Worm (Caenorhabditis elegans) whole organism, L2 larva: ENCODE results near the gene F44G4.5.

Experiments
- C34F6.9 ChIP-seq: fragments of 150-350 bp; optimal IDR thresholded peaks from 2 replicates; lab custom pipeline; 2014; ENCODE audit warnings: missing biosample characterization, missing genetic modification characterization
- R02D3.7 ChIP-seq: fragments of 150-350 bp; optimal IDR thresholded peaks from 2 replicates; lab custom pipeline; 2014; ENCODE audit warnings: missing biosample characterization, missing genetic modification characterization
- Y55F3AM.14 ChIP-seq: fragments of 200-800 bp; sonication (Bioruptor generic); optimal IDR thresholded peaks from 2 replicates; lab custom pipeline; 2018; ENCODE audit warnings: mild to moderate bottlenecking, missing genetic modification characterization, missing compliant biosample characterization
- blmp-1 ChIP-seq: sonication (generic microtip); optimal IDR thresholded peaks from 2 replicates; lab custom pipeline; 2017; ENCODE audit warnings: missing genetic modification characterization, mild to moderate bottlenecking, missing compliant biosample characterization, antibody characterized with exemption, moderate library complexity; ENCODE audit not compliant: insufficient read depth
- ceh-16 ChIP-seq: fragments of 150-350 bp; optimal IDR thresholded peaks from 2 replicates; lab custom pipeline; 2014; ENCODE audit warnings: missing biosample characterization, missing genetic modification characterization
- crh-2 ChIP-seq: sonication (generic microtip); optimal IDR thresholded peaks from 2 replicates; lab custom pipeline; 2017; ENCODE audit warnings: missing biosample characterization, missing genetic modification characterization
- fos-1 ChIP-seq: fragments of 150-350 bp; optimal IDR thresholded peaks from 2 replicates; lab custom pipeline; 2014; ENCODE audit warnings: missing biosample characterization, missing genetic modification characterization
- gmeb-1 ChIP-seq: fragments of 150-350 bp; optimal IDR thresholded peaks from 2 replicates; lab custom pipeline; 2014; ENCODE audit warnings: missing biosample characterization, missing genetic modification characterization
- lin-11 ChIP-seq: fragments of 150-350 bp; sonication (generic microtip); optimal IDR thresholded peaks from 2 replicates; lab custom pipeline; 2014; ENCODE audit warnings: missing biosample characterization, missing genetic modification characterization, inconsistent platforms, mixed read lengths
- lin-13 ChIP-seq: fragments of 150-350 bp; optimal IDR thresholded peaks from 2 replicates; lab custom pipeline; 2014; ENCODE audit warnings: missing biosample characterization, missing genetic modification reagents, missing genetic modification characterization
- lsy-2 ChIP-seq, 2 experiments: fragments of 150-350 bp in 1 of 2; sonication (generic microtip) in 1 of 2; optimal IDR thresholded peaks; 2 replicates each; lab custom pipeline; 2014 to 2017; ENCODE audit warnings: missing biosample characterization in 2 of 2, missing genetic modification characterization in 2 of 2
- mab-5 ChIP-seq: fragments of 150-350 bp; optimal IDR thresholded peaks from 2 replicates; lab custom pipeline; 2014; ENCODE audit warnings: missing biosample characterization, missing genetic modification characterization
- nhr-12 ChIP-seq: fragments of 150-350 bp; optimal IDR thresholded peaks from 2 replicates; lab custom pipeline; 2014; ENCODE audit warnings: missing biosample characterization, missing genetic modification characterization
- nhr-129 ChIP-seq: fragments of 150-350 bp; optimal IDR thresholded peaks from 2 replicates; lab custom pipeline; 2014; ENCODE audit warnings: missing biosample characterization, missing genetic modification characterization
- nhr-21 ChIP-seq: fragments of 150-350 bp; optimal IDR thresholded peaks from 2 replicates; lab custom pipeline; 2014; ENCODE audit warnings: missing biosample characterization, missing genetic modification characterization
- nhr-23 ChIP-seq: fragments of 150-350 bp; optimal IDR thresholded peaks from 2 replicates; lab custom pipeline; 2014; ENCODE audit warnings: missing biosample characterization, missing genetic modification reagents, missing genetic modification characterization
- nhr-25 ChIP-seq: fragments of 150-350 bp; sonication (generic microtip); optimal IDR thresholded peaks from 3 replicates; lab custom pipeline; 2014; ENCODE audit warnings: missing biosample characterization, missing genetic modification characterization
- nhr-6 ChIP-seq: fragments of 150-350 bp; optimal IDR thresholded peaks from 2 replicates; lab custom pipeline; 2014; ENCODE audit warnings: missing biosample characterization, missing genetic modification characterization
- nhr-77 ChIP-seq: fragments of 150-350 bp; optimal IDR thresholded peaks from 2 replicates; lab custom pipeline; 2014; ENCODE audit warnings: missing biosample characterization, missing genetic modification characterization
- skn-1 ChIP-seq: sonication (generic microtip); optimal IDR thresholded peaks from 2 replicates; lab custom pipeline; 2017; ENCODE audit warnings: missing biosample characterization, missing genetic modification characterization
- sma-3 ChIP-seq: sonication (generic microtip); optimal IDR thresholded peaks from 2 replicates; lab custom pipeline; 2016; ENCODE audit warnings: missing genetic modification reagents, missing genetic modification characterization, missing compliant biosample characterization
- sma-9 ChIP-seq, 2 experiments: fragments of 150-350 bp in 1 of 2; sonication (generic microtip) in 1 of 2; optimal IDR thresholded peaks; 2 replicates each; lab custom pipeline; 2014 to 2016; ENCODE audit warnings: missing genetic modification characterization in 2 of 2, mild to moderate bottlenecking in 1 of 2, missing biosample characterization in 1 of 2, missing compliant biosample characterization in 1 of 2, missing genetic modification reagents in 1 of 2, moderate library complexity in 1 of 2
- unc-39 ChIP-seq: fragments of 150-350 bp; optimal IDR thresholded peaks from 2 replicates; lab custom pipeline; 2014; ENCODE audit warnings: missing biosample characterization, missing genetic modification characterization
- unc-55 ChIP-seq: fragments of 150-350 bp; sonication (generic microtip); optimal IDR thresholded peaks from 3 replicates; lab custom pipeline; 2014; ENCODE audit warnings: missing biosample characterization, missing genetic modification reagents, missing genetic modification characterization
- unc-62 ChIP-seq: fragments of 150-350 bp; optimal IDR thresholded peaks from 2 replicates; lab custom pipeline; 2014; ENCODE audit warnings: missing biosample characterization, missing genetic modification reagents, missing genetic modification characterization
- ztf-1 ChIP-seq: fragments of 200-800 bp; sonication (Bioruptor generic); conservative IDR thresholded peaks from 2 replicates; pipeline ENCODE4 v1.3.6; 2022; ENCODE audit warnings: missing genetic modification characterization, missing compliant biosample characterization
- ztf-11 ChIP-seq: sonication (generic microtip); optimal IDR thresholded peaks from 2 replicates; lab custom pipeline; 2017; ENCODE audit warnings: missing biosample characterization, missing genetic modification characterization

The F44G4.5 gene

ce11 chrII:9031891-9032290, 31.7 kb upstream of the F44G4.5 start:
- TF ChIP-seq nhr-23 (tag; lab: Kevin White, UChicago) (no peak), fos-1 (peak; percentile 10), nhr-21 (peak; percentile 47), sma-3 (GFP tag; lab: Kevin White, UChicago) (peak; percentile 77), nhr-129 (tag; lab: Kevin White, UChicago) (peak; percentile 30), sma-9 (GFP tag; optimal IDR thresholded peaks at IDR 0.05; lab: Kevin White, UChicago) (peak; percentile 36), sma-9 (tag; optimal IDR thresholded peaks at IDR 0.05; lab: Kevin White, UChicago) (no peak), lin-13 (no peak)

ce11 chrII:9029218-9029672, 29.0 kb upstream of the F44G4.5 start, which contains the start of gene F37B12.1:
Gene F37B12.1 (minus strand): TSS chrII:9029268.
- TF ChIP-seq nhr-129 (tag; lab: Kevin White, UChicago) (no peak), Y55F3AM.14 (GFP tag; lab: Kevin White, UChicago) (no peak), ztf-11 (tag; lab: Kevin White, UChicago) (no peak), C34F6.9 (no peak), ztf-1 (GFP tag; lab: Robert Waterston, UW) (no peak), nhr-77 (tag; lab: Kevin White, UChicago) (no peak), mab-5 (tag; lab: Kevin White, UChicago) (no peak), sma-9 (GFP tag; optimal IDR thresholded peaks at IDR 0.05; lab: Kevin White, UChicago) (no peak), sma-9 (tag; optimal IDR thresholded peaks at IDR 0.05; lab: Kevin White, UChicago) (no peak), nhr-25 (tag; lab: Kevin White, UChicago) (no peak), nhr-23 (tag; lab: Kevin White, UChicago) (no peak), unc-62 (GFP tag; lab: Kevin White, UChicago) (no peak)

ce11 chrII:9028096-9028495, 27.9 kb upstream of the F44G4.5 start:
- TF ChIP-seq gmeb-1 (tag; lab: Kevin White, UChicago) = no peak
- TF ChIP-seq nhr-6 = no peak
- no peak for TF ChIP-seq nhr-77 (tag; lab: Kevin White, UChicago)
- TF ChIP-seq sma-9 (GFP tag; optimal IDR thresholded peaks at IDR 0.05; lab: Kevin White, UChicago) = peak; percentile 59
- TF ChIP-seq sma-9 (tag; optimal IDR thresholded peaks at IDR 0.05; lab: Kevin White, UChicago) = no peak
- peak; percentile 17 for TF ChIP-seq fos-1
- peak; percentile 32 for TF ChIP-seq nhr-21
- TF ChIP-seq R02D3.7 (tag; lab: Kevin White, UChicago) = no peak
- no peak for TF ChIP-seq C34F6.9
- no peak for TF ChIP-seq Y55F3AM.14 (GFP tag; lab: Kevin White, UChicago)
- TF ChIP-seq crh-2 = no peak
- peak; percentile 26 for TF ChIP-seq nhr-25 (tag; lab: Kevin White, UChicago)
- TF ChIP-seq nhr-23 (tag; lab: Kevin White, UChicago) = no peak
- TF ChIP-seq sma-3 (GFP tag; lab: Kevin White, UChicago) = peak; percentile 43

DNA sequence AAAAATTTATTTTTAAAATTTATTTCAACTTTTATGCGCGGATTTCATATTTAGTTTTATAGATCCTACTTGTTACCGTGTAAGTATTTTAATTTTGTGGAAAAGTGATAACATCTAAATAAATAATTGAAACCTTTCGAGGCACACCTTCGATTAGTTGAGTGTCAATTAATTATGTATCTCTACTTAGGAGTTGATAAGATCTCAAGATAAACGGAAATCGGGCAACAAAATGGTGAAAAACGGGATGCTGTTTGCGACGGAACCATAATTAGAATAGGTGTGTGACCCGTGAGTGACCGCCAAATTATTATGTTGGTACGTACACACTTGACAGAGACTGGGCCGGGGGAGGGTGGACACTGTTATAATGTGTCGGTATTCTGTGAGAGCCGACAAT, 26.1 kb upstream of the F44G4.5 start:
- TF ChIP-seq ceh-16 (tag; lab: Kevin White, UChicago) (peak; percentile 72), nhr-21 (peak; percentile 28), skn-1 (no peak)

ce11 chrII:9024312-9024711, 24.1 kb upstream of the F44G4.5 start:
- TF ChIP-seq C34F6.9 = no peak

DNA sequence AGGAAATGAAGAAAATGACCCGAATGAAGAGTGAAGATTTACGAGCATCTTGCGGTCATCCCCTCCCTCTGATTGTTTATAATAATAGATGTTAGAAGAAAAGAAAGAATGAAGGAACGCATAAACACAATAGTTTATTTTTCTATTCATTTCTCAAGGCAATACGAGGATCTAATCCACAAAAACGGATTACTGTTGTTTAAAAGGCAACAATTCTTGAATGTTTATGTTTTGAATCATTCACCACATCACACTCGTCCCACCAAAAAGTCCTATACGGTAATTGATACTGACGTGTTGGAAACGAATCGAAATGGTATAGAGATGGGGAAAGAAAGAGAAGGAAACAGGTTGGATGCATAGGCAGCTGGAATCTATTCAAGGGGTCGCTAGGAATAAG, 21.4 kb upstream of the F44G4.5 start:
- TF ChIP-seq nhr-12 (tag; lab: Kevin White, UChicago) = no peak
- no peak for TF ChIP-seq nhr-25 (tag; lab: Kevin White, UChicago)
- TF ChIP-seq unc-39 = no peak
- no peak for TF ChIP-seq lin-11 (tag; lab: Kevin White, UChicago)
- TF ChIP-seq crh-2 = no peak
- no peak for TF ChIP-seq lsy-2 (tag; optimal IDR thresholded peaks at IDR 0.05; lab: Kevin White, UChicago)
- no peak for TF ChIP-seq unc-55

ce11 chrII:9019704-9020103, 19.5 kb upstream of the F44G4.5 start, which contains the start of gene dep-1:
Gene dep-1 (minus strand): TSS chrII:9019798.
- TF ChIP-seq fos-1 (no peak), blmp-1 (peak; percentile 72)
